Worm (Caenorhabditis elegans): ENCODE data around the gene din-1.

- TF ChIP-seq hlh-12 (tag; optimal IDR thresholded peaks at IDR 0.05) (no peak), hmg-20 (GFP tag; IDR thresholded peaks at IDR 0.05) (no peak), ceh-58 (GFP tag; IDR thresholded peaks at IDR 0.05) (no peak)
These were observed 17.0 kb downstream of the din-1 start for ce11 chrII:11616333-11616942.
